Worm (Caenorhabditis elegans): ENCODE results near the gene dyf-18.

ce11 chrIV:11799240-11799639 is 1.7 kb downstream of the dyf-18 start:
- TF ChIP-seq T26A8.4 (GFP tag; IDR thresholded peaks at IDR 0.05) (no peak), nhr-10 (tag; optimal IDR thresholded peaks at IDR 0.05) (no peak), unc-62 (GFP tag; optimal IDR thresholded peaks at IDR 0.05 in 1 of 2) (peak in 1 of 2 experiments; percentile 82), unc-62 (tag; optimal IDR thresholded peaks at IDR 0.05) (no peak), ztf-11 (tag; optimal IDR thresholded peaks at IDR 0.05) (no peak), lir-3 (tag; optimal IDR thresholded peaks at IDR 0.05) (no peak), R02D3.7 (tag; optimal IDR thresholded peaks at IDR 0.05) (no peak), nhr-11 (tag; optimal IDR thresholded peaks at IDR 0.05) (no peak), pha-4 (GFP tag; IDR thresholded peaks at IDR 0.05) (no peak), pha-4 (tag; optimal IDR thresholded peaks at IDR 0.05) (no peak), F49E8.2 (tag; optimal IDR thresholded peaks at IDR 0.05; ENCODE audit: borderline replicate concordance) (no peak), ama-1 (optimal IDR thresholded peaks at IDR 0.05) (no peak), nhr-41 (GFP tag; IDR thresholded peaks at IDR 0.05) (no peak), egl-27 (tag; optimal IDR thresholded peaks at IDR 0.05) (no peak), dmd-6 (GFP tag; IDR thresholded peaks at IDR 0.05) (no peak)
